Worm (Caenorhabditis elegans): ENCODE measurements around the gene F28C6.5.
A peak's percentile ranks its signal among the peaks of the same experiment; 100 is the strongest.

- no peak for TF ChIP-seq spr-1 (tag; optimal IDR thresholded peaks at IDR 0.05)
- TF ChIP-seq lim-7 (GFP tag; IDR thresholded peaks at IDR 0.05), result no peak
- TF ChIP-seq aly-2 (tag; optimal IDR thresholded peaks at IDR 0.05), result no peak
- no peak for TF ChIP-seq dpl-1 (GFP tag; optimal IDR thresholded peaks at IDR 0.05)
- TF ChIP-seq snpc-4 (tag; optimal IDR thresholded peaks at IDR 0.05), result no peak
- no peak for TF ChIP-seq fos-1 (tag; optimal IDR thresholded peaks at IDR 0.05)
- peak; percentile 93 for TF ChIP-seq nhr-77 (tag; optimal IDR thresholded peaks at IDR 0.05)
- peak; percentile 25 for TF ChIP-seq ama-1 (optimal IDR thresholded peaks at IDR 0.05)
- TF ChIP-seq jun-1 (tag; optimal IDR thresholded peaks at IDR 0.05), result peak; percentile 67
- TF ChIP-seq Y5F2A.4 (GFP tag; optimal IDR thresholded peaks at IDR 0.05), result no peak
Measured at ce11 chrII:8566806-8567266, 32.5 kb upstream of the F28C6.5 start, which contains the start of gene F54C9.3.
